Worm (Caenorhabditis elegans) whole organism, L3 larva: ENCODE data around the gene Y54H5A.2.

Experiments used
- R02D3.7 ChIP-seq: fragments of 150-350 bp; optimal IDR thresholded peaks from 2 replicates; lab custom pipeline; 2014; ENCODE audit warnings: missing biosample characterization, missing genetic modification characterization
- ZK546.5 ChIP-seq: sonication (generic microtip); optimal IDR thresholded peaks from 2 replicates; lab custom pipeline; 2017; ENCODE audit warnings: missing biosample characterization, missing genetic modification characterization
- ceh-28 ChIP-seq: fragments of 150-350 bp; optimal IDR thresholded peaks from 2 replicates; lab custom pipeline; 2014; ENCODE audit warnings: missing biosample characterization, missing genetic modification reagents, missing genetic modification characterization
- ceh-82 ChIP-seq: fragments of 150-350 bp; optimal IDR thresholded peaks from 2 replicates; lab custom pipeline; 2014; ENCODE audit warnings: missing biosample characterization, missing genetic modification characterization
- ceh-9 ChIP-seq: sonication (generic microtip); optimal IDR thresholded peaks from 2 replicates; lab custom pipeline; 2018; ENCODE audit warnings: missing biosample characterization, missing genetic modification characterization
- daf-12 ChIP-seq: fragments of 150-350 bp; optimal IDR thresholded peaks from 2 replicates; lab custom pipeline; 2014; ENCODE audit warnings: missing biosample characterization, missing genetic modification reagents, missing genetic modification characterization
- egl-27 ChIP-seq: sonication (generic microtip); optimal IDR thresholded peaks from 4 replicates; lab custom pipeline; 2017; ENCODE audit warnings: missing biosample characterization, missing genetic modification reagents, missing genetic modification characterization
- egl-5 ChIP-seq: fragments of 150-350 bp; optimal IDR thresholded peaks from 2 replicates; lab custom pipeline; 2017; ENCODE audit warnings: missing biosample characterization, missing genetic modification reagents, missing genetic modification characterization, inconsistent platforms
- elt-1 ChIP-seq: fragments of 150-350 bp; optimal IDR thresholded peaks from 2 replicates; lab custom pipeline; 2014; ENCODE audit warnings: missing biosample characterization, missing genetic modification characterization
- elt-2 ChIP-seq: sonication (generic microtip); optimal IDR thresholded peaks from 2 replicates; lab custom pipeline; 2016; ENCODE audit warnings: missing genetic modification reagents, mild to moderate bottlenecking, missing genetic modification characterization, missing compliant biosample characterization
- elt-3 ChIP-seq, 3 experiments: fragments of 150-350 bp in 1 of 3; sonication (generic microtip) in 2 of 3; optimal IDR thresholded peaks; 2 replicates in 2 of 3; 4 replicates in 1 of 3; lab custom pipeline; 2014 to 2017; ENCODE audit warnings: missing biosample characterization in 3 of 3, missing genetic modification characterization in 3 of 3
- eor-1 ChIP-seq, 2 experiments: fragments of 150-350 bp; optimal IDR thresholded peaks; 2 replicates each; lab custom pipeline; 2014 to 2018; ENCODE audit warnings: missing biosample characterization in 2 of 2, missing genetic modification characterization in 2 of 2
- fkh-10 ChIP-seq: sonication (generic microtip); optimal IDR thresholded peaks from 2 replicates; lab custom pipeline; 2017; ENCODE audit warnings: missing biosample characterization, missing genetic modification reagents, missing genetic modification characterization
- fos-1 ChIP-seq: fragments of 150-350 bp; optimal IDR thresholded peaks from 2 replicates; lab custom pipeline; 2014; ENCODE audit warnings: missing biosample characterization, missing genetic modification characterization
- jun-1 ChIP-seq: fragments of 150-350 bp; optimal IDR thresholded peaks from 2 replicates; lab custom pipeline; 2014; ENCODE audit warnings: missing biosample characterization, missing genetic modification reagents, missing genetic modification characterization
- lin-15B ChIP-seq: fragments of 150-350 bp; optimal IDR thresholded peaks from 2 replicates; lab custom pipeline; 2014; ENCODE audit warnings: missing biosample characterization, missing genetic modification characterization
- lsy-12 ChIP-seq: sonication (generic microtip); optimal IDR thresholded peaks from 2 replicates; lab custom pipeline; 2016; ENCODE audit warnings: mild to moderate bottlenecking, missing genetic modification characterization, missing compliant biosample characterization
- mdl-1 ChIP-seq: fragments of 150-350 bp; optimal IDR thresholded peaks from 2 replicates; lab custom pipeline; 2014; ENCODE audit warnings: missing biosample characterization, missing genetic modification characterization
- mml-1 ChIP-seq: fragments of 150-350 bp; sonication (generic microtip); optimal IDR thresholded peaks from 3 replicates; lab custom pipeline; 2014; ENCODE audit warnings: missing biosample characterization, missing genetic modification characterization
- nfya-1 ChIP-seq: sonication (generic microtip); optimal IDR thresholded peaks from 2 replicates; lab custom pipeline; 2017; ENCODE audit warnings: missing genetic modification characterization, mild to moderate bottlenecking, missing compliant biosample characterization, antibody characterized with exemption, moderate library complexity; ENCODE audit not compliant: insufficient read depth
- nhr-11 ChIP-seq: fragments of 150-350 bp; optimal IDR thresholded peaks from 2 replicates; lab custom pipeline; 2014; ENCODE audit warnings: missing biosample characterization, missing genetic modification characterization
- nhr-12 ChIP-seq: fragments of 150-350 bp; optimal IDR thresholded peaks from 2 replicates; lab custom pipeline; 2014; ENCODE audit warnings: missing biosample characterization, missing genetic modification characterization
- nhr-23 ChIP-seq: fragments of 150-350 bp; optimal IDR thresholded peaks from 2 replicates; lab custom pipeline; 2014; ENCODE audit warnings: missing biosample characterization, missing genetic modification reagents, missing genetic modification characterization
- nhr-237 ChIP-seq: fragments of 150-350 bp; optimal IDR thresholded peaks from 2 replicates; lab custom pipeline; 2014; ENCODE audit warnings: missing biosample characterization, missing genetic modification characterization
- nhr-28 ChIP-seq: fragments of 150-350 bp; optimal IDR thresholded peaks from 2 replicates; lab custom pipeline; 2014; ENCODE audit warnings: missing biosample characterization, missing genetic modification characterization
- nhr-43 ChIP-seq: sonication (generic microtip); optimal IDR thresholded peaks from 2 replicates; lab custom pipeline; 2016; ENCODE audit warnings: mild to moderate bottlenecking, missing genetic modification characterization, missing compliant biosample characterization; ENCODE audit not compliant: poor library complexity, severe bottlenecking
- nhr-76 ChIP-seq: fragments of 150-350 bp; sonication (generic microtip); optimal IDR thresholded peaks from 5 replicates; lab custom pipeline; 2014; ENCODE audit warnings: missing biosample characterization, missing genetic modification characterization
- nhr-77 ChIP-seq: fragments of 150-350 bp; optimal IDR thresholded peaks from 2 replicates; lab custom pipeline; 2014; ENCODE audit warnings: missing biosample characterization, missing genetic modification characterization
- pha-4 ChIP-seq: fragments of 150-350 bp; optimal IDR thresholded peaks from 2 replicates; lab custom pipeline; 2014; ENCODE audit warnings: missing biosample characterization, missing genetic modification reagents, missing genetic modification characterization
- sea-2 ChIP-seq: fragments of 150-350 bp; sonication (generic microtip); optimal IDR thresholded peaks from 4 replicates; lab custom pipeline; 2014; ENCODE audit warnings: missing biosample characterization, missing genetic modification reagents, missing genetic modification characterization
- skn-1 ChIP-seq: fragments of 150-350 bp; optimal IDR thresholded peaks from 2 replicates; lab custom pipeline; 2014; ENCODE audit warnings: missing biosample characterization, missing genetic modification characterization
- tbx-2 ChIP-seq: sonication (generic microtip); optimal IDR thresholded peaks from 2 replicates; lab custom pipeline; 2016; ENCODE audit warnings: mild to moderate bottlenecking, missing genetic modification characterization, missing compliant biosample characterization
- unc-62 ChIP-seq: fragments of 150-350 bp; sonication (generic microtip); optimal IDR thresholded peaks from 4 replicates; lab custom pipeline; 2014; ENCODE audit warnings: missing biosample characterization, missing genetic modification reagents, missing genetic modification characterization
- zag-1 ChIP-seq: fragments of 150-350 bp; optimal IDR thresholded peaks from 2 replicates; lab custom pipeline; 2014; ENCODE audit warnings: missing biosample characterization, missing genetic modification characterization

Gene Y54H5A.2

DNA sequence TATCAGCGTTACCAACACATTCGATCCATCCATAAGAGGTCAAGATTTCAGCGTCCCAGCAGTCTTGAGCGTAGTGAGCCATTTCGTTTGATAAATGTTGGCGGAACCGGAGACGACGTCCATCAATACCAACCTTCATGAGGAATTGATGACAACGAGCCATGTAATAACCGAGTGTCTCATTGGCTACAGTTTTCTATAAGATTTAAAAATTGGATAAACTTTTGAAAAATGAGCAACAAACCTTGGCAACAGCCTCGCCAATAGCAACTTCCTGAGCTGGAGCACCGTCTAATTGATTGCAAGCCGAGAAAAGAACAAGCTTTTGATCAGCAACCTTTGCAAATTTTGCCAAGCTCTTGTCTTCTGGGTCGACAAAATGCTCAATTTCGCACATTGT, 11.4 kb upstream of the Y54H5A.2 start:
- TF ChIP-seq skn-1 (no peak), nhr-77 (tag; lab: Kevin White, UChicago) (no peak), lsy-12 (tag; lab: Kevin White, UChicago) (no peak), nhr-237 (tag; lab: Kevin White, UChicago) (no peak), nhr-28 (no peak), nhr-43 (tag; lab: Kevin White, UChicago) (no peak), fos-1 (tag; lab: Kevin White, UChicago) (no peak), tbx-2 (tag; lab: Kevin White, UChicago) (no peak), elt-2 (tag; lab: Kevin White, UChicago) (no peak), unc-62 (no peak), ceh-9 (tag; lab: Kevin White, UChicago) (no peak), mml-1 (tag; lab: Kevin White, UChicago) (no peak), ZK546.5 (tag; lab: Kevin White, UChicago) (no peak), R02D3.7 (tag; lab: Kevin White, UChicago) (no peak)

DNA sequence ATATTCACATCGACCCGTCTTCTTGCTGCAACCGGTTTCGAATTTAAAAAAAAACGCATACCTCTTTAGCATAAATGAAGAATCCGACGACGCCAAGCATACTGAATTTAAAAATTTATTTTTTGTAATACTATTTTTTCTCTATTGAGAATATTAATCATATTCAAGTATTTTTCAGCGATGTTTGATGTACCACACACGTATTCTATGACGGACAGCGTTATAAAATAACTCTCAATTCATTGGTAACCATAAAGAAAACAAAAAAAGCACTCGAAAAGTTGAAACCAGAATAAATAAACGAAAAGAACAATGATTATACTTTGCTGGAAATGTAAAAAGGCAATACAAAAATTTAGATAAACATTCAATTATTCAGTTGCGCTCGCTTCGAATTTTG, 10.1 kb upstream of the Y54H5A.2 start, which contains the start of gene T10F2.5:
Gene T10F2.5 (minus strand): TSS at position 101 of the 400 bp plus-strand sequence.
- TF ChIP-seq nhr-23 (tag; lab: Kevin White, UChicago), result peak; percentile 0
- TF ChIP-seq egl-5 (tag; lab: Kevin White, UChicago), result no peak
- peak; percentile 9 for TF ChIP-seq nhr-43 (tag; lab: Kevin White, UChicago)
- TF ChIP-seq, all 47 proteins: peak for 2

DNA sequence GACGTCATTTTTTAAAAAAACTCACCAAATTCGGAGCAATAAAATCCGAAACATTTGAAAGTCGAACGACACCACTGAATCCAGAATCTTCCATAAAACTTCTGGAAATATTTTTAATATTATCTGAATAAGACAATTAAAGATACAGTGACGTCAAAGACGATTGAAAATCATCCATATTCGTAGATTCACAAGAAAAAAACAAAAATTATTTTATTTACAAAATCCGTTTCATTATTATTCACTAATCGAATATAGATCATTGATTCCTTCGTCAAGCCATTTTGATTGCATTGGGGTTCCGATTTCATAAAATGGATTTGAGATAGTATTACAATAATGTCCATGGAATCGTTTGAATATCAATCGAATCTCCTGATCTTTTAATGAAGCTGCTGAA, 9.3 kb upstream of the Y54H5A.2 start, which contains the start of gene oxy-4:
Gene oxy-4 (minus strand): TSS at position 101 of the 400 bp plus-strand sequence.
- TF ChIP-seq fos-1 (tag; lab: Kevin White, UChicago), result no peak
- TF ChIP-seq fkh-10 (GFP tag; lab: Kevin White, UChicago), result no peak
- no peak for TF ChIP-seq nhr-237 (tag; lab: Kevin White, UChicago)
- TF ChIP-seq R02D3.7 (tag; lab: Kevin White, UChicago), result no peak
- TF ChIP-seq daf-12 (tag; lab: Kevin White, UChicago), result no peak
- TF ChIP-seq nhr-11, result no peak
- no peak for TF ChIP-seq elt-2 (tag; lab: Kevin White, UChicago)
- TF ChIP-seq tbx-2 (tag; lab: Kevin White, UChicago), result no peak
- no peak for TF ChIP-seq pha-4 (tag; lab: Kevin White, UChicago)
- TF ChIP-seq ZK546.5 (tag; lab: Kevin White, UChicago), result no peak
- TF ChIP-seq elt-1, result no peak
- TF ChIP-seq sea-2 (GFP tag; lab: Kevin White, UChicago), result no peak
- TF ChIP-seq mdl-1, result no peak
- TF ChIP-seq unc-62, result no peak
- no peak for TF ChIP-seq nhr-12 (tag; lab: Kevin White, UChicago)
- no peak for TF ChIP-seq mml-1 (tag; lab: Kevin White, UChicago)

DNA sequence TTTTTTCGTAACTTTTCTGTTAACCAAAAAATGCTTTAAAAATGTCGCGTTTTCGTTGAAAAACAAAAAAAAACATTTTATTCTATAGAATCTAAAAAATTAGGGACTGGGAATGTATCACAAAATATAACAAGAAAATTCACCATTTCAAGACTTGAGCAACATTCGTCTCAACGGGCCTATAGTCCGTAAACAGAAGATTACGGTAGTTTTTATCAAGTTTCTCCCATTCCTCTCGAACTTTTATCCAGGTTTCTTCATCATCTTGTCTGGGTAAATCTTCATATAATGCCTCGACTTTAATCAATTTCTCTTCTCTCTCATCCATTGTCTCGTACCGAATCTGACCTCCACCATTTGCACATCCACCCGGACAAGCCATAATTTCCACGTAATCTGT, 6.0 kb upstream of the Y54H5A.2 start:
- TF ChIP-seq egl-27 (tag; lab: Kevin White, UChicago) (no peak), nfya-1 (no peak), mdl-1 (no peak), elt-3 (tag; optimal IDR thresholded peaks at IDR 0.05; lab: Kevin White, UChicago) (no peak), R02D3.7 (tag; lab: Kevin White, UChicago) (no peak), sea-2 (GFP tag; lab: Kevin White, UChicago) (no peak), jun-1 (tag; lab: Kevin White, UChicago) (no peak), nhr-11 (no peak), elt-2 (tag; lab: Kevin White, UChicago) (no peak), ceh-28 (tag; lab: Kevin White, UChicago) (no peak), nhr-76 (tag; lab: Kevin White, UChicago) (no peak), eor-1 (tag; optimal IDR thresholded peaks at IDR 0.05; lab: Kevin White, UChicago) (no peak), ceh-82 (no peak), fkh-10 (GFP tag; lab: Kevin White, UChicago) (no peak), zag-1 (no peak), tbx-2 (tag; lab: Kevin White, UChicago) (no peak), pha-4 (tag; lab: Kevin White, UChicago) (no peak), lin-15B (tag; lab: Kevin White, UChicago) (no peak)
